Fruit fly (Drosophila melanogaster): ENCODE measurements around the gene ine.

dm6 chr2L:4456539-4456994 is 20.3 kb downstream of the ine start, which contains the start of gene Gs1l:
- peak; percentile 35 for TF ChIP-seq CG7101 (tag; optimal IDR thresholded peaks at IDR 0.05)
- peak; percentile 14 for TF ChIP-seq CG11617 (GFP tag; optimal IDR thresholded peaks at IDR 0.05)
- peak; percentile 13 for TF ChIP-seq CG14711 (tag; optimal IDR thresholded peaks at IDR 0.05)
- no peak for TF ChIP-seq CG5204 (GFP tag; optimal IDR thresholded peaks at IDR 0.05)
- no peak for TF ChIP-seq Crg-1 (GFP tag; optimal IDR thresholded peaks at IDR 0.05)
- TF ChIP-seq Hr96 (GFP tag; optimal IDR thresholded peaks at IDR 0.05) = no peak
- no peak for TF ChIP-seq ovo (GFP tag; optimal IDR thresholded peaks at IDR 0.05)
- no peak for TF ChIP-seq CG1620 (GFP tag; optimal IDR thresholded peaks at IDR 0.05)
- peak; percentile 36 for TF ChIP-seq Mnt (GFP tag; optimal IDR thresholded peaks at IDR 0.05)
